Fruit fly (Drosophila melanogaster) S2 (cell line): ENCODE data around the gene CG10340.

ENCODE experiments used
- CG8478 ChIP-seq: fragments of >200 bp; optimal IDR thresholded peaks from 2 replicates; lab custom pipeline; 2018
- CTCF ChIP-seq, 2 experiments: fragments of >200 bp; optimal IDR thresholded peaks; 2 replicates each; lab custom pipeline; 2018

The CG10340 gene

DNA sequence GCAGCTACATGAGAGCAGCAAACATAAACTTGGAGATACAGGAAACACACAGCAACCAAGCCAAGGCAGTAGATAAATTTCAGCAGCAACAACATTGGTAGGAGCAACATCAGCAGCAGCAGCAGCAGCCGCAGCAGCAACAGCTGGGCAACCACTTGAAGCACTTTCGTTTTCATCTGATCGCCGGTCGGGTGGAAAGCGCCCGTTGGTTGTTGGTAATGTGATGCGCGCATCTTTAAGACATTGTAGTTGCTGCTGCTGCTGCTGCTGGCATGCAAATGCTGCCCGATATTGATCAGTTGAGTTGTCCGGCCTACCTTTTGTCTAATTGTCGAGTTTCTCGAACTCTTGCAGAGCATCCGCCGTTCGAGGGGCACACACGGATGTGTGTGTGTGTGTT lies 22.8 kb downstream of the CG10340 start:
- no peak for TF ChIP-seq CTCF (optimal IDR thresholded peaks at IDR 0.05; lab: Kevin White, UChicago)
- no peak for TF ChIP-seq CG8478 (lab: Kevin White, UChicago)

DNA sequence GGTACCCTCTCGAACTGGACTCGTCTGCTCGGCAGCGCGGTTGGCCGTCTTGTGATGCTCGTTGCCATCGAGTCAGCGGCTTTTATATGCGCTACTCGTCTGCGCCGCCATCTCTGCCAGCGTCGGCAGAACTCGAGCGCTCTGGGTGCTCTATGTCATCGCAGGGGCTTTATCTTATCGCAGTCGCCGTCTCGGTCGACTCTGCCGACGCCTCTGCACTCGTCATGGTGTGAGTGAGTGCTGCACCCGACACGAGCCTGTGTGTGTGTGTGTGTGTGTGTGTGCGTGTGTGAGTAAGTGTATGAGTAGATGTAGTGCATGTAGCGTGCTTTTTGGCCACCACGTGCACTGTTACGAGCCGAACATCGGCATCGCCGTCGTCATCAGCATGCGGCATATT lies 30.6 kb downstream of the CG10340 start, which contains the start of gene Scp2:
TSS of gene Scp2 (minus strand) at position 59 of the 400 bp plus-strand sequence.
- TF ChIP-seq CTCF (optimal IDR thresholded peaks at IDR 0.05; lab: Kevin White, UChicago) (no peak), CG8478 (lab: Kevin White, UChicago) (no peak)

DNA sequence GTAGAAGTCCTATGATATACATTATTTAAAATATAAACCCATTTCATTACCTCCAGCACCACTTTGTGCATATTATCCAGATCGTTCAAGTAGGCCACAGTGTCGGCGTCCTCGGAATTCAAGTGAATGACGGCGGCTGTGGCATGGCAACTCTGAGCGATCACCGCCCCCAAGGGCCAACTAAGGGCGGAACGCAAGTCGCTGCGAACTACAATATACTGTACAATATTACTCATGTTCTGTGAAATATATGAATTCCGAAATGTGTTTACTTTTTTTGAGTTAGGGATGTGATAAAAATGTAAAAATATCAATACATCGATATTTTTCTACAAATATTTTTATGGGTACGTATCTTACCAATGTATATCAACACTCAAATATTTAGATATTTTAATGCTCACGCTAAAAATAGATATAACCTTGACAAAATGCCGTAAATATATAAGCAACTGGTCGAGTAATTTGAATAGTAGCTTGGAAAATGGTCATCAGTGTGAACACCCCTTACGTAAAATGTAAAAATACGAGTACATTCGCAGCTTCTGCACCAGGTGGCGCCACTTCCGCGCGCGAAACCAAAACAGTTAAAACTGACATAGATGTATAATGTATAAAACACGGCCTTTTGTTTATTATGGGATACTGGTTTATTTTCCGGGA lies 40.6 kb downstream of the CG10340 start, which contains the start of gene CG14903:
TSS of gene CG14903 (minus strand) at position 270 of the 663 bp plus-strand sequence.
- TF ChIP-seq CG8478 (lab: Kevin White, UChicago) (no peak), CTCF (optimal IDR thresholded peaks at IDR 0.05; lab: Kevin White, UChicago) (peak; percentile 92 to 93)

DNA sequence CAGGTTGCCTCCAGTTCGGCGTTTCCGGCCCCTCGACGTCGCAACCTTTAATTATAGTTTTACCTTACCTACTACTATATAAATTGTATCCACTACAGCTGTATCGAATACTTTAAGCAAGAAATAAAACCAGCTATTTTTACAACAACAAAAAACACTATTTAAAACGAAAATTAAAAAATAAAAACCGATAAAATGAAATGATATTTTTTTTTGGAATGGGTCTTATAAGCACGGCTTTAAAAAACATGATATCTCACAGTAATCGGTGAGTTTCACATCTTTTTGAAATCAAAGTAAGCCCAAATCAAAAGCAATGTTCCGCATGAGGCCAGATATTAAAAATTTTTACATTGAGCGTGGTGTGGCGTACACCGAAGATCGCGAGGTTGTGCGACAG lies 43.0 kb downstream of the CG10340 start, which contains the start of gene CG14891:
TSS of gene CG14891 (plus strand) at position 301 of the 400 bp plus-strand sequence.
- TF ChIP-seq CG8478 (lab: Kevin White, UChicago): no peak
- no peak for TF ChIP-seq CTCF (optimal IDR thresholded peaks at IDR 0.05; lab: Kevin White, UChicago)

DNA sequence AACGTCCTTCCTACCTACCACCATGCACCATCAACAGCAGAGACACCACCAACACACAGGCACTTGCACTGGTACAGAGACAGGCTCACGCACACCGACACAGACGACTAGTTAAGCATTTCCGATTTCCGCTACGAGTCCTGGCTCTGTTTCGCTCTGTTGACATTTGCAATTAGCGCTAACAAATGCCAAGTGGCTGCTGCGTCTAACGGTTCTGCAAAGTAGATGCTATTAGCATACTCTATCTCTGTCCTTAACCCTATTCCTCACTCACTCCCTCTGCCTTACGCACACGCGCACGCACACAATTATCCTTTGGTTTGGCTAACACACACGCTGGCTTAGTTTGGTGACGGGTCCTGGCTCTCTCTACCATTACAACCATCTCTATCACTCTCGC lies 43.7 kb downstream of the CG10340 start:
- no peak for TF ChIP-seq CG8478 (lab: Kevin White, UChicago)
- no peak for TF ChIP-seq CTCF (optimal IDR thresholded peaks at IDR 0.05; lab: Kevin White, UChicago)

DNA sequence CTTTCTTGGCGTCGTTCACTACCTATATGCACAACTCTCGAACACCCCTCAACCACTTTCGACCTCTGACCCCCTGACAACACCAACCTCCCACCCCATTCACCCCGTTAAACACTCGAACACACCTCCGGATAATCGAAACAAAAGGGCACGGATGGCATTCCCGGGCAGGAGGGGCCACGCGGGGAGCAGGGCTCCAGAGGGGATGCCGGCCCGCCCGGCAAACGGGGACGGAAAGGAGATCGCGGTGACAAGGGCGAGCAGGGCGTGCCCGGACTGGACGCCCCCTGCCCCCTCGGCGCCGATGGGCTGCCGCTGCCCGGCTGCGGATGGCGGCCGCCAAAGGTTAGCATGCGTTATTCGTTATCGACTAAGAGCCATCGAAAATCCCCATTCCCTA lies 44.9 kb downstream of the CG10340 start:
- TF ChIP-seq CTCF (optimal IDR thresholded peaks at IDR 0.05; lab: Kevin White, UChicago): no peak
- no peak for TF ChIP-seq CG8478 (lab: Kevin White, UChicago)

DNA sequence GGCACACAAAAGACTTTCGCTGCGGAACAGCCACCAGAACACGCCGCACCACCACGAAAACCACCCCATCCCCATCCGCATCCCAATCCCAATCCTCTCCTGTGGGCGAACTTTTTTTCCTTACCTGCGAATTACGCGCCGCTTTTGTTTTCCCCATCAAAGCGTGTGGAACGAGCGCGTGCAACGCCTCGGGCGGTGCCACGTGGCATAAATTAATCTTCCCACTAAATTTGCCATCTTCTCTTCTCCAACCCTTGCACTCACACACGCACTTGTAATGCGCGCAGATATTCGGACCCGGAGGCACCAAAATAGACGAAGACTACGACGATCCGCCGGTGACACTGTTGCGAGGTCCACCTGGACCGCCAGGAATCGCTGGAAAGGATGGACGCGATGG lies 49.4 kb downstream of the CG10340 start:
- no peak for TF ChIP-seq CTCF (optimal IDR thresholded peaks at IDR 0.05; lab: Kevin White, UChicago)
- TF ChIP-seq CG8478 (lab: Kevin White, UChicago): no peak
